Worm (Caenorhabditis elegans) whole organism, L1 larva: Measurements from ENCODE around the gene nhr-58.

Experiments used
- C04F5.9 ChIP-seq: sonication (generic microtip); optimal IDR thresholded peaks from 2 replicates; lab custom pipeline; 2016; ENCODE audit warnings: missing genetic modification characterization, missing compliant biosample characterization
- F16B12.6 ChIP-seq: fragments of 150-350 bp; optimal IDR thresholded peaks from 2 replicates; lab custom pipeline; 2014; ENCODE audit warnings: missing biosample characterization, missing genetic modification characterization
- Y116A8C.19 ChIP-seq: sonication (generic microtip); optimal IDR thresholded peaks from 2 replicates; lab custom pipeline; 2016; ENCODE audit warnings: missing compliant biosample characterization, missing genetic modification characterization, borderline replicate concordance
- blmp-1 ChIP-seq: fragments of 150-350 bp; optimal IDR thresholded peaks from 2 replicates; lab custom pipeline; 2014; ENCODE audit warnings: missing biosample characterization, missing genetic modification characterization
- elt-2 ChIP-seq: sonication (generic microtip); optimal IDR thresholded peaks from 2 replicates; lab custom pipeline; 2016; ENCODE audit warnings: missing genetic modification characterization, mild to moderate bottlenecking, inconsistent platforms, missing compliant biosample characterization, missing genetic modification reagents
- elt-3 ChIP-seq, 6 experiments: fragments of 150-350 bp in 1 of 6; sonication (generic microtip); optimal IDR thresholded peaks; 2 replicates each; lab custom pipeline; 2017 to 2018; ENCODE audit warnings: missing biosample characterization in 6 of 6, missing genetic modification characterization in 6 of 6, inconsistent platforms in 1 of 6
- fkh-10 ChIP-seq: sonication (generic microtip); optimal IDR thresholded peaks from 2 replicates; lab custom pipeline; 2017; ENCODE audit warnings: missing biosample characterization, missing genetic modification reagents, missing genetic modification characterization
- hpl-2 ChIP-seq: fragments of 150-350 bp; optimal IDR thresholded peaks from 2 replicates; lab custom pipeline; 2014; ENCODE audit warnings: missing biosample characterization, missing genetic modification reagents, missing genetic modification characterization
- isw-1 ChIP-seq: fragments of 200-800 bp; sonication (Bioruptor generic); IDR thresholded peaks from 2 replicates; pipeline ENCODE4 v1.3.6; 2022; ENCODE audit warnings: missing genetic modification characterization, missing compliant biosample characterization
- lin-13 ChIP-seq: fragments of 150-350 bp; optimal IDR thresholded peaks from 2 replicates; lab custom pipeline; 2014; ENCODE audit warnings: missing biosample characterization, missing genetic modification reagents, missing genetic modification characterization
- lin-14 ChIP-seq: fragments of 200-800 bp; sonication (Bioruptor generic); optimal IDR thresholded peaks from 2 replicates; lab custom pipeline; 2018; ENCODE audit warnings: mild to moderate bottlenecking, missing genetic modification characterization, moderate library complexity, missing compliant biosample characterization
- mab-9 ChIP-seq: fragments of 200-800 bp; sonication (Bioruptor generic); IDR thresholded peaks from 2 replicates; pipeline ENCODE4 v1.3.6; 2022; ENCODE audit warnings: missing genetic modification reagents, missing genetic modification characterization, missing compliant biosample characterization
- mep-1 ChIP-seq: fragments of 150-350 bp; optimal IDR thresholded peaks from 2 replicates; lab custom pipeline; 2014; ENCODE audit warnings: missing biosample characterization, missing genetic modification characterization
- nhr-19 ChIP-seq: fragments of 200-800 bp; sonication (Bioruptor generic); conservative IDR thresholded peaks from 2 replicates; pipeline ENCODE4 v1.3.6; 2022; ENCODE audit warnings: missing genetic modification characterization, missing compliant biosample characterization
- nhr-237 ChIP-seq: fragments of 150-350 bp; optimal IDR thresholded peaks from 2 replicates; lab custom pipeline; 2014; ENCODE audit warnings: missing biosample characterization, missing genetic modification characterization
- pag-3 ChIP-seq: sonication (generic microtip); optimal IDR thresholded peaks from 2 replicates; lab custom pipeline; 2017; ENCODE audit warnings: missing genetic modification characterization, mild to moderate bottlenecking, missing compliant biosample characterization, antibody characterized with exemption, borderline replicate concordance; ENCODE audit not compliant: insufficient read depth
- pqm-1 ChIP-seq: sonication (generic microtip); optimal IDR thresholded peaks from 3 replicates; lab custom pipeline; 2017; ENCODE audit warnings: missing biosample characterization, missing genetic modification characterization
- skn-1 ChIP-seq: fragments of 150-350 bp; optimal IDR thresholded peaks from 2 replicates; lab custom pipeline; 2014; ENCODE audit warnings: missing biosample characterization, missing genetic modification characterization
- snpc-4 ChIP-seq: fragments of 150-350 bp; optimal IDR thresholded peaks from 2 replicates; lab custom pipeline; 2014; ENCODE audit warnings: missing biosample characterization, missing genetic modification characterization
- sox-4 ChIP-seq: sonication (generic microtip); optimal IDR thresholded peaks from 2 replicates; lab custom pipeline; 2016; ENCODE audit warnings: missing genetic modification characterization, missing compliant biosample characterization
- sup-37 ChIP-seq: fragments of 200-800 bp; sonication (Bioruptor generic); optimal IDR thresholded peaks from 2 replicates; lab custom pipeline; 2018; ENCODE audit warnings: mild to moderate bottlenecking, missing genetic modification characterization, missing compliant biosample characterization
- swsn-7 ChIP-seq: sonication (generic microtip); optimal IDR thresholded peaks from 2 replicates; lab custom pipeline; 2016; ENCODE audit warnings: missing genetic modification characterization, missing compliant biosample characterization
- tbx-2 ChIP-seq: sonication (generic microtip); optimal IDR thresholded peaks from 2 replicates; lab custom pipeline; 2016; ENCODE audit warnings: missing genetic modification characterization, missing compliant biosample characterization
- tlp-1 ChIP-seq: fragments of 150-350 bp; optimal IDR thresholded peaks from 2 replicates; lab custom pipeline; 2014; ENCODE audit warnings: missing biosample characterization, missing genetic modification characterization
- unc-62 ChIP-seq: fragments of 150-350 bp; optimal IDR thresholded peaks from 2 replicates; lab custom pipeline; 2014; ENCODE audit warnings: missing biosample characterization, missing genetic modification reagents, missing genetic modification characterization
- xbp-1 ChIP-seq: sonication (generic microtip); optimal IDR thresholded peaks from 2 replicates; lab custom pipeline; 2016; ENCODE audit warnings: missing genetic modification characterization, missing compliant biosample characterization
- zip-4 ChIP-seq: fragments of 200-800 bp; sonication (Bioruptor generic); optimal IDR thresholded peaks from 2 replicates; lab custom pipeline; 2018; ENCODE audit warnings: mild to moderate bottlenecking, missing genetic modification characterization, moderate library complexity, missing compliant biosample characterization
- ztf-11 ChIP-seq, 2 experiments: sonication (generic microtip); optimal IDR thresholded peaks; 2 replicates each; lab custom pipeline; 2016 to 2017; ENCODE audit warnings: missing genetic modification characterization in 2 of 2, missing biosample characterization in 1 of 2, missing compliant biosample characterization in 1 of 2

Gene nhr-58

DNA sequence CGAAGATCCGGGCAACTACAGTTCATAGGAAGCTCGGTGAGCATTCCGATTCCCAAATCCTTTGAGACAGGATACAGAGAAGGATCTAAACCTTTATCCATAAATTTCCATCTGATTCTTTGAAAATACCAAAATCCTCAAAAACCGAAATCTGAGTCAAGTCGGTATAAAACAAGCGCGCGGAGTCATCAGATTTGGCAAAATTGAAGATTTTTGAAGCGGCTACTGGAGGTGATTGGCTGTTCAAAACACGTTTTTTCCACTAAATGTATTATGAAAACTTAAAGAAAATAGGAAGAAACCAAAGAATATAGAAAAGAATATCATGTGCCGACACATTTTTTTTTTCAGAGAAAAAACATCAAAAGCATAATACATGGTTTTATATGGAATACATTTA is 42.6 kb downstream of the nhr-58 start, which contains the start of gene C14C6.13:
TSS of gene C14C6.13 (minus strand) at position 101 of the 400 bp plus-strand sequence.
- TF ChIP-seq isw-1 (GFP tag; lab: Robert Waterston, UW) (no peak), skn-1 (no peak), blmp-1 (tag; lab: Kevin White, UChicago) (no peak), hpl-2 (GFP tag; lab: Kevin White, UChicago) (no peak), pag-3 (tag; lab: Kevin White, UChicago) (no peak), mep-1 (tag; lab: Kevin White, UChicago) (no peak), swsn-7 (no peak), F16B12.6 (no peak), unc-62 (GFP tag; lab: Kevin White, UChicago) (no peak), zip-4 (GFP tag; lab: Kevin White, UChicago) (no peak), C04F5.9 (tag; lab: Kevin White, UChicago) (no peak), elt-3 (tag; optimal IDR thresholded peaks at IDR 0.05; lab: Kevin White, UChicago) (no peak), lin-14 (no peak), tlp-1 (tag; lab: Kevin White, UChicago) (no peak), pqm-1 (no peak)

DNA sequence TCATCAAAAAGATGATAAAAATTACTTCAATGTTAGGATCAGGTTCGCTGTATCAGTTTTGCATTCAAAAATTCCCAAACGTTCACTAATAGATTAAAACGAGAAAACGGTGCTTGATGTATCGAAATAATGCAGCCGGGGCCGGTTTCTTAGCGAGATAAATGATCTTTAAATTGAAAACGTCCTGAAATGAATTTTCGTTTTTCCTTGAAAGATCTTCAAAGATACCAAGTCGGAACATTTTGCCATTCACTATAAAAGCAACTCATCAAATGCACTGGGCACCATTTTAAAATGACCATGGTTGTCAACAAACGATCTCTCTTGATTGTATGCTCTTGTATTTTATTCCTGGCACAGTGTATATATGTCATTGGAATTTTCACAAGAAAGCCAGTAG is 44.0 kb downstream of the nhr-58 start, which contains the start of gene K06H6.5:
TSS of gene K06H6.5 (plus strand) at position 301 of the 400 bp plus-strand sequence.
- TF ChIP-seq tbx-2 (no peak), sup-37 (GFP tag; lab: Kevin White, UChicago) (no peak), Y116A8C.19 (tag; lab: Kevin White, UChicago) (no peak), sox-4 (tag; lab: Kevin White, UChicago) (no peak), fkh-10 (GFP tag; lab: Kevin White, UChicago) (no peak), xbp-1 (no peak)

DNA sequence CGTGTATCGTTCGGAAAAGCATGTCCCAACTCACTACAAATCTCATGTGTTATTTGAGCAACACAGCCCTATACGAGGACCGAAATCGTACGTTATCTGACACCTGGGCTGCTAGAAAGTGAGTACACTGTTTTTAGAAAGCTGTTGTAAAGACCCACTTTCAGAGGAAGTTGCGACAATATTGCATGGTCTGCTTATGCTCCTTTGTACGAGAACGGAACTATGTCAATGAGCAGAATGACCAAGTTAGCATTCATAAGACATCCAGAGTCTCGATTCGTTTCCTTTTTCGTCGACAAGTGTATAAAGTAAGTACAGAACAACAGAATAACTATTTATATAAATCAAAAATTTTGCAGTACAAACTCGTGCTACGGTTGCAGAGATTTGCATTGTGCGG is 44.9 kb downstream of the nhr-58 start:
- TF ChIP-seq elt-2 (tag; lab: Kevin White, UChicago): no peak
- TF ChIP-seq snpc-4 (tag; lab: Kevin White, UChicago): no peak
- no peak for TF ChIP-seq nhr-19 (GFP tag; lab: Robert Waterston, UW)
- TF ChIP-seq nhr-237 (tag; lab: Kevin White, UChicago): no peak
- TF ChIP-seq ztf-11 (tag; optimal IDR thresholded peaks at IDR 0.05; lab: Kevin White, UChicago): no peak
- TF ChIP-seq lin-13: no peak
- no peak for TF ChIP-seq C04F5.9 (tag; lab: Kevin White, UChicago)

DNA sequence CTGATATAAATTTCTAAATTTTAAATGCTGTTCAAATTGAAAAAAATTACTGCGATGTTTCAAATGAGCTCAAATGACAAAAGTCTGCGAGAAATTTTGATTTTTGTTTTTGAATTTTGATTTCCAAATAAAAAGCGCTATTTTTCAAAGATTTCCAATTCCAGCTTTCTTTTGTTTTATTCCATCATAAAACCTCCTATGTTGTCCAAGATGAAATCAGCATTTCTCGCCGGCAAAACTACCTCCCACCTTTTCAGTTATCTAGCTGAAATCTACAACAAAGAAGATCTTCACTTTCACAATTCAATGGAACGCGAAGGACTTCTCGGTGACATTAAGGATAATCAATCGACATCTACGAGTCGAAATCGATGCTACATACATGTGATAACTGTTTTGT is 46.9 kb downstream of the nhr-58 start, which contains the start of gene K06H6.4:
TSS of gene K06H6.4 (plus strand) at position 301 of the 400 bp plus-strand sequence.
- TF ChIP-seq blmp-1 (tag; lab: Kevin White, UChicago) (peak; percentile 29), mab-9 (GFP tag; lab: Robert Waterston, UW) (no peak)

DNA sequence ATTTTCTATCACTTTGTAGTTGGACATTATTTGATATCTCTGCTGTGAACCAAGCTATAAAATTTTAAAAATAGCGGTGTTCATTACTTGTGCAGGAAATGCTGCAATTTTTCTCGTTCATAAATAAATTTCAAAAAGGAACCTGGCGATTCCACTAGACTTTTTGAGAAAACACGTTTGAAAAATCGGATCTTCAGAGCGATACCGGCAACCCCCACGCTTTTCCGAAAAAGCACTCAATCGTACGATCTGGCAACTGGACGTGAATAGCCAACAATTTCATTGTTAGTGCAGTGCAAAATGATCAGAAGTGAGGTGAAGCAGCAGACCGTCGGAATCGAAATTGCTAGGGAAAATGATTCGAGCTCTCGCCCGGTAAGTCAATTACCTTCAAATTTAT is 49.6 kb downstream of the nhr-58 start, which contains the start of gene nstp-7:
TSS of gene nstp-7 (plus strand) at position 301 of the 400 bp plus-strand sequence.
- TF ChIP-seq pqm-1: no peak
- TF ChIP-seq isw-1 (GFP tag; lab: Robert Waterston, UW): no peak
- TF ChIP-seq, all 84 proteins: peak for 0
